Worm (Caenorhabditis elegans) whole organism, early embryonic: ENCODE results near the gene trh-1.

Experiments
- B0310.2 ChIP-seq: sonication (generic microtip); optimal IDR thresholded peaks from 2 replicates; lab custom pipeline; 2016; ENCODE audit warnings: mild to moderate bottlenecking, missing genetic modification characterization, missing compliant biosample characterization
- aly-1 ChIP-seq: sonication (generic microtip); optimal IDR thresholded peaks from 2 replicates; lab custom pipeline; 2016; ENCODE audit warnings: missing genetic modification characterization, missing compliant biosample characterization
- ama-1 ChIP-seq: fragments of 150-350 bp; optimal IDR thresholded peaks from 2 replicates; lab custom pipeline; 2014
- ceh-36 ChIP-seq: sonication (generic microtip); optimal IDR thresholded peaks from 2 replicates; lab custom pipeline; 2016; ENCODE audit warnings: missing genetic modification characterization, inconsistent platforms, missing compliant biosample characterization
- flt-1 ChIP-seq: fragments of 200-800 bp; sonication (Bioruptor generic); IDR thresholded peaks from 2 replicates; pipeline ENCODE4 v1.3.6; 2022; ENCODE audit warnings: missing genetic modification characterization, missing compliant biosample characterization
- hmg-4 ChIP-seq: fragments of 200-800 bp; sonication (Bioruptor generic); optimal IDR thresholded peaks from 2 replicates; lab custom pipeline; 2018; ENCODE audit warnings: mild to moderate bottlenecking, missing genetic modification characterization, missing compliant biosample characterization
- tbx-11 ChIP-seq: fragments of 200-800 bp; sonication (Bioruptor generic); IDR thresholded peaks from 2 replicates; pipeline ENCODE4 v1.3.6; 2022; ENCODE audit warnings: missing genetic modification characterization, missing compliant biosample characterization
- tbx-37 ChIP-seq: fragments of 200-800 bp; sonication (Bioruptor generic); conservative IDR thresholded peaks from 2 replicates; pipeline ENCODE4 v1.3.6; 2022; ENCODE audit warnings: missing genetic modification reagents, missing genetic modification characterization, missing compliant biosample characterization
- tra-4 ChIP-seq: sonication (generic microtip); optimal IDR thresholded peaks from 2 replicates; lab custom pipeline; 2017; ENCODE audit warnings: missing genetic modification characterization, missing compliant biosample characterization

DNA sequence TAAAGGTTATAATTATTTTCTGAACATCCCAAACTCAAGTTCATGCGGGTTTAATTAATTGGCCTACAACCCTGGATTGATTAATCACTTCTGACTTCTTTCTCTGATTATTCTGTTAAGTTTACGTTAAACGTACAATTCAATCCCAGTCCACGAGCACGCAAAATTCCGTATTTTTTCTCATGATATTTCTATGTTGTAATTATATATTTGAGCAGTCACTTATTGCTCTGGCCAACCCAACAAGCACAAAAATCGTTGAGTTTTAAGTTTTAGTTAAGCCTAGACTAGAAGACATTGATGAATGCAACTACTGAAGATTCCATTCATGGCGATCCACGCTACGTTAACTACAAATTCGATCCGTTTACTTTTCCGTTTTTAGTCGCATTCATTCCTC is 27.5 kb downstream of the trh-1 start, which contains the start of gene sru-15:
- TF ChIP-seq ama-1 (lab: Kevin White, UChicago) (no peak), tbx-37 (GFP tag; lab: Robert Waterston, UW) (no peak), tra-4 (tag; lab: Kevin White, UChicago) (no peak), hmg-4 (GFP tag; lab: Kevin White, UChicago) (no peak), tbx-11 (no peak), B0310.2 (tag; lab: Kevin White, UChicago) (no peak), aly-1 (no peak), flt-1 (no peak), ceh-36 (tag; lab: Kevin White, UChicago) (no peak)
